Fruit fly (Drosophila melanogaster): ENCODE data around the gene CG1387.

dm6 chrX:8408971-8409455 lies 23.4 kb downstream of the CG1387 start, which contains the start of gene Trf2:
- no peak for TF ChIP-seq CG10366 (GFP tag; IDR thresholded peaks at IDR 0.05)
- TF ChIP-seq CG10462 (GFP tag; optimal IDR thresholded peaks at IDR 0.05), result no peak
- TF ChIP-seq ato (GFP tag; IDR thresholded peaks at IDR 0.05; ENCODE audit: partially characterized antibody), result no peak
- no peak for TF ChIP-seq CG6854 (GFP tag; optimal IDR thresholded peaks at IDR 0.05)
- TF ChIP-seq CG3281 (GFP tag; optimal IDR thresholded peaks at IDR 0.05), result no peak
- no peak for TF ChIP-seq Doc3 (GFP tag; IDR thresholded peaks at IDR 0.05; ENCODE audit: partially characterized antibody)
- TF ChIP-seq HLH4C (GFP tag; IDR thresholded peaks at IDR 0.05; ENCODE audit: partially characterized antibody), result no peak
- peak; percentile 2 for TF ChIP-seq CG4707 (GFP tag; optimal IDR thresholded peaks at IDR 0.05)
- no peak for TF ChIP-seq ap (GFP tag; IDR thresholded peaks at IDR 0.05)
- no peak for TF ChIP-seq ATbp (GFP tag; optimal IDR thresholded peaks at IDR 0.05)
- peak; percentile 1 for TF ChIP-seq ems (GFP tag; optimal IDR thresholded peaks at IDR 0.05)
